Fruit fly (Drosophila melanogaster): ENCODE data around the gene CG14777.

Gene CG14777

dm6 chrX:1476848-1477247 lies 10.9 kb downstream of the CG14777 start, which contains the start of the genes Rab27 and mei-38 (continued):
- 0 out of 2 replicates have a peak, but pooled peaks have one; percentile 27 for TF ChIP-seq CG32767 (GFP tag; IDR thresholded peaks at IDR 0.05)
- TF ChIP-seq stwl (tag; optimal IDR thresholded peaks at IDR 0.05): peak; percentile 23
- peak; percentile 76 for TF ChIP-seq Med (GFP tag)
- peak; percentile 71; the same call in 3 of the 4 replicates for TF ChIP-seq Dll (GFP tag; IDR thresholded peaks at IDR 0.05; ENCODE audit: partially characterized antibody)
- peak; percentile 57 for TF ChIP-seq gfzf (GFP tag; optimal IDR thresholded peaks at IDR 0.05)
- TF ChIP-seq fd102C (GFP tag; optimal IDR thresholded peaks at IDR 0.05): no peak
- TF ChIP-seq slbo (GFP tag; IDR thresholded peaks at IDR 0.05): peak; percentile 57; the same call in 1 of the 2 replicates
- peak; percentile 70 for TF ChIP-seq pzg (GFP tag; optimal IDR thresholded peaks at IDR 0.05)
- 0 out of 2 replicates have a peak, but pooled peaks have one; percentile 29 for TF ChIP-seq nerfin-2 (GFP tag; IDR thresholded peaks at IDR 0.05; ENCODE audit: partially characterized antibody)
- no peak for TF ChIP-seq CG13424 (tag; optimal IDR thresholded peaks at IDR 0.05)
- no peak for TF ChIP-seq CG11504 (tag; optimal IDR thresholded peaks at IDR 0.05)
- peak; percentile 72 for TF ChIP-seq CG9932 (GFP tag; IDR thresholded peaks at IDR 0.05)
- TF ChIP-seq CG2129 (GFP tag; IDR thresholded peaks at IDR 0.05; ENCODE audit: partially characterized antibody): peak; percentile 37; the same call in 1 of the 2 replicates
- no peak for TF ChIP-seq nau (GFP tag; optimal IDR thresholded peaks at IDR 0.05)
- peak; percentile 8 for TF ChIP-seq CoRest (tag; optimal IDR thresholded peaks at IDR 0.05)
- TF ChIP-seq Bgb (GFP tag; IDR thresholded peaks at IDR 0.05; ENCODE audit: partially characterized antibody): peak; percentile 75
- TF ChIP-seq Poxn (GFP tag; IDR thresholded peaks at IDR 0.05): no peak
- peak; percentile 48 for TF ChIP-seq phol (tag; optimal IDR thresholded peaks at IDR 0.05)
- TF ChIP-seq bbx (GFP tag; IDR thresholded peaks at IDR 0.05; ENCODE audit: partially characterized antibody): peak; percentile 65; the same call in 1 of the 2 replicates
- TF ChIP-seq CG10431 (GFP tag; optimal IDR thresholded peaks at IDR 0.05): no peak
- TF ChIP-seq fu2 (GFP tag; optimal IDR thresholded peaks at IDR 0.05): peak; percentile 3
- TF ChIP-seq toy (GFP tag; IDR thresholded peaks at IDR 0.05): no peak
- peak; percentile 27; the same call in 1 of the 2 replicates for TF ChIP-seq E2f1 (GFP tag; IDR thresholded peaks at IDR 0.05)
- TF ChIP-seq CG30403 (GFP tag; optimal IDR thresholded peaks at IDR 0.05): peak; percentile 19

dm6 chrX:1478276-1479122 lies 12.6 kb downstream of the CG14777 start, which contains the start of gene rush:
Gene rush, plus strand, starts transcription at chrX:1478552.
- TF ChIP-seq croc (GFP tag; conservative IDR thresholded peaks at IDR 0.05) (no peak), PHDP (tag; optimal IDR thresholded peaks at IDR 0.05) (peak; percentile 10), CG6272 (GFP tag; IDR thresholded peaks at IDR 0.05) (no peak), ara (GFP tag; IDR thresholded peaks at IDR 0.05) (0 out of 2 replicates have a peak, but pooled peaks have one; percentile 31), ATbp (GFP tag; optimal IDR thresholded peaks at IDR 0.05) (peak; percentile 4), Doc3 (GFP tag; IDR thresholded peaks at IDR 0.05; ENCODE audit: partially characterized antibody) (no peak), CG8359 (GFP tag; optimal IDR thresholded peaks at IDR 0.05; ENCODE audit: borderline replicate concordance) (no peak), CG12299 (tag; optimal IDR thresholded peaks at IDR 0.05) (no peak), CG1832 (GFP tag; optimal IDR thresholded peaks at IDR 0.05) (peak; percentile 73), E2f2 (GFP tag; IDR thresholded peaks at IDR 0.05) (peak; percentile 73), Six4 (GFP tag; optimal IDR thresholded peaks at IDR 0.05) (no peak), tna (GFP tag; IDR thresholded peaks at IDR 0.05; ENCODE audit: partially characterized antibody) (no peak), CG1024 (GFP tag; IDR thresholded peaks at IDR 0.05) (no peak), fd96Cb (tag; optimal IDR thresholded peaks at IDR 0.05) (no peak), Myb (GFP tag; optimal IDR thresholded peaks at IDR 0.05) (peak; percentile 95), hbn (GFP tag; IDR thresholded peaks at IDR 0.05; ENCODE audit: partially characterized antibody) (no peak), CG16813 (GFP tag; IDR thresholded peaks at IDR 0.05; ENCODE audit: partially characterized antibody) (no peak; the same call in 1 of the 3 replicates), unpg (GFP tag; optimal IDR thresholded peaks at IDR 0.05) (peak; percentile 11), sd (tag; optimal IDR thresholded peaks at IDR 0.05) (no peak), Mad (GFP tag; optimal IDR thresholded peaks at IDR 0.05) (peak; percentile 8), gcm2 (GFP tag; optimal IDR thresholded peaks at IDR 0.05) (no peak), CG10654 (GFP tag; optimal IDR thresholded peaks at IDR 0.05) (no peak), Gug (GFP tag; IDR thresholded peaks at IDR 0.05) (peak; percentile 55; the same call in 3 of the 4 replicates)

All from whole organism, embryonic.